Fruit fly (Drosophila melanogaster): Measurements from ENCODE around the gene CG6678.
A peak's percentile ranks its signal among the peaks of the same experiment; 100 is the strongest.

The CG6678 gene

dm6 chr3R:21878473-21878872 is 8.4 kb upstream of the CG6678 start, which contains the start of gene CG34148 (continued):
- TF ChIP-seq CG16779 (GFP tag; IDR thresholded peaks at IDR 0.05) (no peak), Hr78 (GFP tag; optimal IDR thresholded peaks at IDR 0.05) (no peak), CG32772 (GFP tag; IDR thresholded peaks at IDR 0.05) (no peak), esg (GFP tag; conservative IDR thresholded peaks at IDR 0.05) (no peak), Fer3 (tag; optimal IDR thresholded peaks at IDR 0.05) (no peak), CG2202 (tag; optimal IDR thresholded peaks at IDR 0.05) (no peak), tx (GFP tag; optimal IDR thresholded peaks at IDR 0.05) (no peak), Rx (GFP tag; IDR thresholded peaks at IDR 0.05) (no peak), nmo (GFP tag; optimal IDR thresholded peaks at IDR 0.05) (no peak), CG12299 (tag; optimal IDR thresholded peaks at IDR 0.05) (no peak), CG17829 (tag; optimal IDR thresholded peaks at IDR 0.05) (no peak), CG12942 (GFP tag; optimal IDR thresholded peaks at IDR 0.05) (no peak), Kr (GFP tag; optimal IDR thresholded peaks at IDR 0.05) (no peak), CG3281 (GFP tag; optimal IDR thresholded peaks at IDR 0.05) (no peak), sim (GFP tag; IDR thresholded peaks at IDR 0.05) (no peak), H2.0 (GFP tag; IDR thresholded peaks at IDR 0.05) (no peak), CG4730 (GFP tag; IDR thresholded peaks at IDR 0.05) (no peak), so (GFP tag; IDR thresholded peaks at IDR 0.05) (no peak), Awh (GFP tag; IDR thresholded peaks at IDR 0.05) (no peak), Oli (tag; optimal IDR thresholded peaks at IDR 0.05) (no peak), HmgZ (tag; optimal IDR thresholded peaks at IDR 0.05) (no peak), CG15514 (GFP tag; optimal IDR thresholded peaks at IDR 0.05) (no peak), fd64A (GFP tag; optimal IDR thresholded peaks at IDR 0.05) (no peak), wdn (GFP tag; IDR thresholded peaks at IDR 0.05) (no peak), pho (GFP tag; optimal IDR thresholded peaks at IDR 0.05) (no peak), z (GFP tag; IDR thresholded peaks at IDR 0.05) (no peak), CG9817 (tag; optimal IDR thresholded peaks at IDR 0.05) (no peak), crp (GFP tag; optimal IDR thresholded peaks at IDR 0.05) (peak; percentile 45 to 90), CG18764 (GFP tag; optimal IDR thresholded peaks at IDR 0.05) (no peak), cato (GFP tag; optimal IDR thresholded peaks at IDR 0.05; ENCODE audit: borderline replicate concordance) (no peak), CG13775 (GFP tag; optimal IDR thresholded peaks at IDR 0.05) (no peak), CG6791 (GFP tag; IDR thresholded peaks at IDR 0.05; ENCODE audit: partially characterized antibody) (peak; percentile 83), HLH54F (GFP tag; optimal IDR thresholded peaks at IDR 0.05) (no peak), CG7786 (GFP tag; optimal IDR thresholded peaks at IDR 0.05) (no peak), CG14860 (GFP tag; IDR thresholded peaks at IDR 0.05; ENCODE audit: partially characterized antibody) (peak; percentile 72; the same call in 2 of the 3 replicates), Ets97D (GFP tag; optimal IDR thresholded peaks at IDR 0.05) (no peak), nerfin-1 (tag; optimal IDR thresholded peaks at IDR 0.05) (no peak), inv (GFP tag; IDR thresholded peaks at IDR 0.05; ENCODE audit: partially characterized antibody) (peak; percentile 36; the same call in 1 of the 2 replicates), CG1233 (GFP tag; optimal IDR thresholded peaks at IDR 0.05) (no peak), Rfx (GFP tag; IDR thresholded peaks at IDR 0.05) (no peak; the same call in 1 of the 2 replicates), Xbp1 (GFP tag; optimal IDR thresholded peaks at IDR 0.05) (no peak), luna (GFP tag; optimal IDR thresholded peaks at IDR 0.05) (no peak), CG11723 (GFP tag; optimal IDR thresholded peaks at IDR 0.05) (no peak), trh (GFP tag; optimal IDR thresholded peaks at IDR 0.05) (no peak), CG7556 (GFP tag; optimal IDR thresholded peaks at IDR 0.05) (no peak), grn (GFP tag; optimal IDR thresholded peaks at IDR 0.05) (no peak), CG17361 (GFP tag; IDR thresholded peaks at IDR 0.05) (no peak), grau (tag; optimal IDR thresholded peaks at IDR 0.05) (no peak), CG8281 (tag; optimal IDR thresholded peaks at IDR 0.05) (no peak), CG8388 (GFP tag; optimal IDR thresholded peaks at IDR 0.05) (no peak), dimm (GFP tag; IDR thresholded peaks at IDR 0.05) (no peak), CG11560 (tag; IDR thresholded peaks at IDR 0.05) (no peak)
